Worm (Caenorhabditis elegans): ENCODE data around the gene nipa-1.
A peak's percentile ranks its signal among the peaks of the same experiment; 100 is the strongest.

nipa-1 gene

ce11 chrIII:3127074-3127596, at the start of gene nipa-1:
Gene nipa-1, minus strand, starts transcription at chrIII:3127124.
- no peak for TF ChIP-seq nhr-28 (tag; optimal IDR thresholded peaks at IDR 0.05)
- TF ChIP-seq ztf-4 (tag; optimal IDR thresholded peaks at IDR 0.05), result no peak
- TF ChIP-seq nhr-23 (tag; optimal IDR thresholded peaks at IDR 0.05), result no peak
- no peak for TF ChIP-seq eor-1 (tag; optimal IDR thresholded peaks at IDR 0.05)
- TF ChIP-seq nhr-237 (tag; optimal IDR thresholded peaks at IDR 0.05), result no peak
- TF ChIP-seq unc-39 (tag; optimal IDR thresholded peaks at IDR 0.05), result no peak

- TF ChIP-seq ceh-16 (tag; optimal IDR thresholded peaks at IDR 0.05), result no peak
- peak; percentile 54 for TF ChIP-seq mdl-1 (tag; optimal IDR thresholded peaks at IDR 0.05)
- TF ChIP-seq lin-39 (tag; optimal IDR thresholded peaks at IDR 0.05), result peak; percentile 30
- TF ChIP-seq elt-2 (tag; optimal IDR thresholded peaks at IDR 0.05), result peak; percentile 8
- peak; percentile 38 for TF ChIP-seq ceh-28 (tag; optimal IDR thresholded peaks at IDR 0.05)
- no peak for TF ChIP-seq fkh-2 (tag; optimal IDR thresholded peaks at IDR 0.05)
- TF ChIP-seq nhr-12 (tag; optimal IDR thresholded peaks at IDR 0.05), result no peak
- peak; percentile 58 for TF ChIP-seq nfya-1 (tag; optimal IDR thresholded peaks at IDR 0.05; ENCODE audit: insufficient read depth)
- TF ChIP-seq lin-15B (tag; optimal IDR thresholded peaks at IDR 0.05), result peak; percentile 10
- peak; percentile 81 for TF ChIP-seq hmg-11 (tag; optimal IDR thresholded peaks at IDR 0.05)
- peak; percentile 32 for TF ChIP-seq nhr-43 (tag; optimal IDR thresholded peaks at IDR 0.05; ENCODE audit: poor library complexity, severe bottlenecking)
- TF ChIP-seq pha-4 (tag; optimal IDR thresholded peaks at IDR 0.05), result peak; percentile 52
- peak; percentile 29 for TF ChIP-seq R02D3.7 (tag; optimal IDR thresholded peaks at IDR 0.05)
Observed at ce11 chrIII:3174985-3175384, 48.1 kb upstream of the nipa-1 start, which contains the start of gene R148.3. Gene R148.3, plus strand, starts transcription at chrIII:3175331.

ce11 chrIII:3171382-3171781, 44.5 kb upstream of the nipa-1 start, which contains the start of gene R148.4:
Gene R148.4, plus strand, starts transcription at chrIII:3171592.
- TF ChIP-seq lin-39 (tag; optimal IDR thresholded peaks at IDR 0.05), result no peak
- no peak for TF ChIP-seq fos-1 (tag; optimal IDR thresholded peaks at IDR 0.05)
- no peak for TF ChIP-seq ama-1 (optimal IDR thresholded peaks at IDR 0.05)
- no peak for TF ChIP-seq fkh-2 (tag; optimal IDR thresholded peaks at IDR 0.05)
- TF ChIP-seq ceh-82 (tag; optimal IDR thresholded peaks at IDR 0.05), result no peak
- TF ChIP-seq eor-1 (tag; optimal IDR thresholded peaks at IDR 0.05), result no peak
- TF ChIP-seq ztf-4 (tag; optimal IDR thresholded peaks at IDR 0.05), result no peak
- TF ChIP-seq elt-1 (tag; optimal IDR thresholded peaks at IDR 0.05), result no peak
- no peak for TF ChIP-seq R02D3.7 (tag; optimal IDR thresholded peaks at IDR 0.05)
- TF ChIP-seq nfya-1 (tag; optimal IDR thresholded peaks at IDR 0.05; ENCODE audit: insufficient read depth), result no peak
- no peak for TF ChIP-seq elt-3 (tag; optimal IDR thresholded peaks at IDR 0.05)

- TF ChIP-seq nhr-43 (tag; optimal IDR thresholded peaks at IDR 0.05; ENCODE audit: poor library complexity, severe bottlenecking) (no peak), eor-1 (tag; optimal IDR thresholded peaks at IDR 0.05) (no peak), skn-1 (tag; optimal IDR thresholded peaks at IDR 0.05) (no peak), nhr-28 (tag; optimal IDR thresholded peaks at IDR 0.05) (no peak), ceh-28 (tag; optimal IDR thresholded peaks at IDR 0.05) (peak; percentile 97)
Observed at ce11 chrIII:3170538-3170937, 43.6 kb upstream of the nipa-1 start.

ce11 chrIII:3169279-3169678, 42.4 kb upstream of the nipa-1 start:
- TF ChIP-seq ztf-11 (tag; optimal IDR thresholded peaks at IDR 0.05), result no peak
- TF ChIP-seq ama-1 (optimal IDR thresholded peaks at IDR 0.05), result no peak

ce11 chrIII:3165309-3165708, 38.4 kb upstream of the nipa-1 start, which contains the start of gene R148.5:
Gene R148.5, plus strand, starts transcription at chrIII:3165639.
- TF ChIP-seq elt-1 (tag; optimal IDR thresholded peaks at IDR 0.05), result peak; percentile 14
- TF ChIP-seq egl-27 (tag; optimal IDR thresholded peaks at IDR 0.05), result no peak

ce11 chrIII:3163448-3163847, 36.5 kb upstream of the nipa-1 start:
- TF ChIP-seq elt-2 (tag; optimal IDR thresholded peaks at IDR 0.05), result no peak
- no peak for TF ChIP-seq nhr-12 (tag; optimal IDR thresholded peaks at IDR 0.05)
- no peak for TF ChIP-seq snpc-4 (tag; optimal IDR thresholded peaks at IDR 0.05)
- TF ChIP-seq nfya-1 (tag; optimal IDR thresholded peaks at IDR 0.05; ENCODE audit: insufficient read depth), result no peak
- TF ChIP-seq mml-1 (tag; optimal IDR thresholded peaks at IDR 0.05), result no peak
- no peak for TF ChIP-seq ceh-28 (tag; optimal IDR thresholded peaks at IDR 0.05)
- no peak for TF ChIP-seq egl-5 (tag; optimal IDR thresholded peaks at IDR 0.05)
- no peak for TF ChIP-seq nhr-76 (tag; optimal IDR thresholded peaks at IDR 0.05)
- TF ChIP-seq nhr-25 (tag; optimal IDR thresholded peaks at IDR 0.05), result no peak
